Worm (Caenorhabditis elegans) whole organism, L1 larva: ENCODE data around the gene dpf-1.

Experiments used
- C04F5.9 ChIP-seq: sonication (generic microtip); optimal IDR thresholded peaks from 2 replicates; lab custom pipeline; 2016; ENCODE audit warnings: missing genetic modification characterization, missing compliant biosample characterization
- C16A3.4 ChIP-seq: fragments of 150-350 bp; optimal IDR thresholded peaks from 2 replicates; lab custom pipeline; 2014; ENCODE audit warnings: missing biosample characterization, missing genetic modification characterization
- F16B12.6 ChIP-seq: fragments of 150-350 bp; optimal IDR thresholded peaks from 2 replicates; lab custom pipeline; 2014; ENCODE audit warnings: missing biosample characterization, missing genetic modification characterization
- aly-2 ChIP-seq: fragments of 150-350 bp; optimal IDR thresholded peaks from 2 replicates; lab custom pipeline; 2014; ENCODE audit warnings: missing biosample characterization, missing genetic modification characterization
- ceh-8 ChIP-seq: fragments of 200-800 bp; sonication (Bioruptor generic); optimal IDR thresholded peaks from 2 replicates; lab custom pipeline; 2018; ENCODE audit warnings: mild to moderate bottlenecking, missing genetic modification characterization, moderate library complexity, missing compliant biosample characterization
- ceh-88 ChIP-seq: fragments of 200-800 bp; sonication (Bioruptor generic); IDR thresholded peaks from 2 replicates; pipeline ENCODE4 v1.3.6; 2022; ENCODE audit warnings: missing genetic modification characterization, missing compliant biosample characterization
- dpl-1 ChIP-seq, 3 experiments: fragments of 150-350 bp in 2 of 3; sonication (generic microtip) in 1 of 3; optimal IDR thresholded peaks; 2 replicates each; lab custom pipeline; 2014 to 2017; ENCODE audit warnings: missing biosample characterization in 3 of 3, missing genetic modification characterization in 3 of 3, missing genetic modification reagents in 3 of 3
- dsc-1 ChIP-seq: sonication (generic microtip); optimal IDR thresholded peaks from 2 replicates; lab custom pipeline; 2016; ENCODE audit warnings: mild to moderate bottlenecking, missing genetic modification characterization, missing compliant biosample characterization
- efl-1 ChIP-seq, 4 experiments: fragments of 150-350 bp; optimal IDR thresholded peaks in 3 of 4; peaks in 1 of 4; 1 replicate in 1 of 4; 2 replicates in 3 of 4; lab custom pipeline; 2014; ENCODE audit warnings: missing biosample characterization in 2 of 4, missing genetic modification characterization in 2 of 4, missing genetic modification reagents in 2 of 4
- egl-13 ChIP-seq: sonication (generic microtip); optimal IDR thresholded peaks from 2 replicates; lab custom pipeline; 2016; ENCODE audit warnings: missing genotype, missing genetic modification reagents, missing genetic modification characterization, missing compliant biosample characterization
- egl-27 ChIP-seq, 2 experiments: fragments of 150-350 bp in 1 of 2; sonication (generic microtip); optimal IDR thresholded peaks; 3 replicates each; lab custom pipeline; 2017 to 2018; ENCODE audit warnings: missing biosample characterization in 2 of 2, missing genetic modification characterization in 2 of 2, missing genetic modification reagents in 2 of 2
- elt-2 ChIP-seq: sonication (generic microtip); optimal IDR thresholded peaks from 2 replicates; lab custom pipeline; 2016; ENCODE audit warnings: missing genetic modification characterization, mild to moderate bottlenecking, inconsistent platforms, missing compliant biosample characterization, missing genetic modification reagents
- elt-3 ChIP-seq, 6 experiments: fragments of 150-350 bp in 1 of 6; sonication (generic microtip); optimal IDR thresholded peaks; 2 replicates each; lab custom pipeline; 2017 to 2018; ENCODE audit warnings: missing biosample characterization in 6 of 6, missing genetic modification characterization in 6 of 6, inconsistent platforms in 1 of 6
- ets-5 ChIP-seq: fragments of 200-800 bp; sonication (Bioruptor generic); IDR thresholded peaks from 2 replicates; pipeline ENCODE4 v1.3.6; 2022; ENCODE audit warnings: missing genetic modification characterization, missing compliant biosample characterization
- fos-1 ChIP-seq: fragments of 150-350 bp; optimal IDR thresholded peaks from 2 replicates; lab custom pipeline; 2014; ENCODE audit warnings: missing biosample characterization, missing genetic modification characterization
- lsy-2 ChIP-seq, 2 experiments: fragments of 150-350 bp; optimal IDR thresholded peaks; 2 replicates each; lab custom pipeline; 2014; ENCODE audit warnings: missing biosample characterization in 2 of 2, missing genetic modification characterization in 2 of 2
- mab-9 ChIP-seq: fragments of 200-800 bp; sonication (Bioruptor generic); IDR thresholded peaks from 2 replicates; pipeline ENCODE4 v1.3.6; 2022; ENCODE audit warnings: missing genetic modification reagents, missing genetic modification characterization, missing compliant biosample characterization
- mdl-1 ChIP-seq, 2 experiments: fragments of 150-350 bp; optimal IDR thresholded peaks; 2 replicates each; lab custom pipeline; 2014 to 2017; ENCODE audit warnings: missing biosample characterization in 2 of 2, missing genetic modification characterization in 2 of 2, inconsistent platforms in 1 of 2
- mef-2 ChIP-seq: fragments of 150-350 bp; optimal IDR thresholded peaks from 2 replicates; lab custom pipeline; 2014; ENCODE audit warnings: missing biosample characterization, missing genetic modification characterization
- mep-1 ChIP-seq: fragments of 150-350 bp; optimal IDR thresholded peaks from 2 replicates; lab custom pipeline; 2014; ENCODE audit warnings: missing biosample characterization, missing genetic modification characterization
- nhr-11 ChIP-seq: fragments of 150-350 bp; optimal IDR thresholded peaks from 2 replicates; lab custom pipeline; 2014; ENCODE audit warnings: missing biosample characterization, missing genetic modification characterization
- nhr-28 ChIP-seq: fragments of 150-350 bp; optimal IDR thresholded peaks from 2 replicates; lab custom pipeline; 2014; ENCODE audit warnings: missing biosample characterization, missing genetic modification characterization
- nhr-77 ChIP-seq: fragments of 150-350 bp; optimal IDR thresholded peaks from 2 replicates; lab custom pipeline; 2014; ENCODE audit warnings: missing biosample characterization, missing genetic modification characterization
- nhr-85 ChIP-seq: sonication (generic microtip); peaks from one replicate; lab custom pipeline; 2016; ENCODE audit warnings: missing genetic modification characterization, inconsistent platforms, missing compliant biosample characterization
- nhr-90 ChIP-seq: sonication (generic microtip); optimal IDR thresholded peaks from 2 replicates; lab custom pipeline; 2016; ENCODE audit warnings: mild to moderate bottlenecking, missing genetic modification characterization, missing compliant biosample characterization; ENCODE audit not compliant: poor library complexity
- snu-23 ChIP-seq: sonication (generic microtip); optimal IDR thresholded peaks from 2 replicates; lab custom pipeline; 2016; ENCODE audit warnings: missing genetic modification characterization, missing compliant biosample characterization
- tbx-2 ChIP-seq: sonication (generic microtip); optimal IDR thresholded peaks from 2 replicates; lab custom pipeline; 2016; ENCODE audit warnings: missing genetic modification characterization, missing compliant biosample characterization
- tlp-1 ChIP-seq: fragments of 150-350 bp; optimal IDR thresholded peaks from 2 replicates; lab custom pipeline; 2014; ENCODE audit warnings: missing biosample characterization, missing genetic modification characterization
- unc-62 ChIP-seq: fragments of 150-350 bp; optimal IDR thresholded peaks from 2 replicates; lab custom pipeline; 2014; ENCODE audit warnings: missing biosample characterization, missing genetic modification reagents, missing genetic modification characterization
- vab-15 ChIP-seq: sonication (generic microtip); optimal IDR thresholded peaks from 2 replicates; lab custom pipeline; 2017; ENCODE audit warnings: missing genotype, mild to moderate bottlenecking, missing genetic modification characterization, missing compliant biosample characterization

dpf-1 gene

ce11 chrV:15471029-15471428, at the start of gene dpf-1:
dpf-1 (plus strand) TSS chrV:15471329.
- TF ChIP-seq egl-13 (no peak), C04F5.9 (tag; lab: Kevin White, UChicago) (no peak), nhr-77 (tag; lab: Kevin White, UChicago) (no peak), lsy-2 (tag; optimal IDR thresholded peaks at IDR 0.05; lab: Kevin White, UChicago) (no peak), aly-2 (tag; lab: Kevin White, UChicago) (no peak), mef-2 (tag; lab: Kevin White, UChicago) (no peak)

- TF ChIP-seq F16B12.6 (tag; lab: Kevin White, UChicago) (no peak), dpl-1 (GFP tag; optimal IDR thresholded peaks at IDR 0.05; lab: Kevin White, UChicago) (no peak), vab-15 (no peak), mdl-1 (tag; optimal IDR thresholded peaks at IDR 0.05; lab: Kevin White, UChicago) (no peak), tbx-2 (tag; lab: Kevin White, UChicago) (no peak), lsy-2 (tag; optimal IDR thresholded peaks at IDR 0.05; lab: Kevin White, UChicago) (no peak), egl-13 (no peak), elt-3 (tag; optimal IDR thresholded peaks at IDR 0.05; lab: Kevin White, UChicago) (no peak)
Measured at ce11 chrV:15423601-15424000, 47.5 kb upstream of the dpf-1 start, which contains the start of gene fbxa-104. fbxa-104 (minus strand) TSS chrV:15423683.

- TF ChIP-seq nhr-85 (tag; lab: Kevin White, UChicago) (no peak), nhr-11 (tag; lab: Kevin White, UChicago) (no peak), nhr-90 (tag; lab: Kevin White, UChicago) (no peak), efl-1 (optimal IDR thresholded peaks at IDR 0.05; lab: Kevin White, UChicago) (no peak), efl-1 (GFP tag; optimal IDR thresholded peaks at IDR 0.05 in 1 of 2; lab: Kevin White, UChicago) (peak in 1 of 2 experiments; percentile 9), ceh-8 (GFP tag; lab: Kevin White, UChicago) (no peak), F16B12.6 (tag; lab: Kevin White, UChicago) (no peak), elt-2 (tag; lab: Kevin White, UChicago) (peak; percentile 65), tlp-1 (no peak), dsc-1 (tag; lab: Kevin White, UChicago) (no peak), mab-9 (GFP tag; lab: Robert Waterston, UW) (no peak)
- TF ChIP-seq, all 84 proteins: peak for 2
Measured at ce11 chrV:15425368-15426091, 45.6 kb upstream of the dpf-1 start, which contains the start of gene Y36E3A.2. Y36E3A.2 (plus strand) TSS chrV:15426041.

ce11 chrV:15426944-15427343, 44.2 kb upstream of the dpf-1 start, which contains the start of gene fbxa-209:
fbxa-209 (minus strand) TSS chrV:15427044.
- TF ChIP-seq elt-2 (tag; lab: Kevin White, UChicago) = no peak
- TF ChIP-seq nhr-28 (tag; lab: Kevin White, UChicago) = no peak
- no peak for TF ChIP-seq snu-23 (GFP tag; lab: Kevin White, UChicago)
- no peak for TF ChIP-seq ceh-88 (GFP tag; lab: Robert Waterston, UW)
- no peak for TF ChIP-seq C16A3.4 (tag; lab: Kevin White, UChicago)
- TF ChIP-seq unc-62 (GFP tag; lab: Kevin White, UChicago) = no peak
- no peak for TF ChIP-seq nhr-90 (tag; lab: Kevin White, UChicago)
- no peak; the same call in 1 of the 2 replicates for TF ChIP-seq mab-9 (GFP tag; lab: Robert Waterston, UW)
- TF ChIP-seq fos-1 (tag; lab: Kevin White, UChicago) = no peak
- no peak for TF ChIP-seq efl-1 (optimal IDR thresholded peaks at IDR 0.05; lab: Kevin White, UChicago)
- peak in 1 of 2 experiments; percentile 84 for TF ChIP-seq efl-1 (GFP tag; optimal IDR thresholded peaks at IDR 0.05 in 1 of 2; lab: Kevin White, UChicago)
- no peak for TF ChIP-seq egl-27 (tag; optimal IDR thresholded peaks at IDR 0.05; lab: Kevin White, UChicago)
- no peak for TF ChIP-seq ets-5 (GFP tag; lab: Robert Waterston, UW)
- peak; percentile 13 for TF ChIP-seq nhr-85 (tag; lab: Kevin White, UChicago)
- no peak for TF ChIP-seq mep-1
